Worm (Caenorhabditis elegans) whole organism, mixed stage, embryonic: ENCODE measurements around the gene eef-1B.1.

Experiments
- M03D4.4 ChIP-seq: sonication (generic microtip); optimal IDR thresholded peaks from 2 replicates; lab custom pipeline; 2017; ENCODE audit warnings: mild to moderate bottlenecking, missing genetic modification characterization, missing compliant biosample characterization
- ceh-39 ChIP-seq: fragments of 150-350 bp; optimal IDR thresholded peaks from 2 replicates; lab custom pipeline; 2014; ENCODE audit warnings: missing biosample characterization, missing genetic modification characterization
- ces-1 ChIP-seq: fragments of 150-350 bp; optimal IDR thresholded peaks from 2 replicates; lab custom pipeline; 2014; ENCODE audit warnings: missing biosample characterization, missing genetic modification reagents, missing genetic modification characterization
- cnd-1 ChIP-seq: fragments of 200-800 bp; sonication (Bioruptor generic); optimal IDR thresholded peaks from 2 replicates; lab custom pipeline; 2018; ENCODE audit warnings: mild to moderate bottlenecking, missing genetic modification characterization, missing compliant biosample characterization
- elt-3 ChIP-seq: fragments of 150-350 bp; optimal IDR thresholded peaks from 2 replicates; lab custom pipeline; 2014; ENCODE audit warnings: missing biosample characterization, missing genetic modification characterization
- lin-13 ChIP-seq: fragments of 150-350 bp; optimal IDR thresholded peaks from 2 replicates; lab custom pipeline; 2014; ENCODE audit warnings: missing biosample characterization, missing genetic modification characterization
- lsy-2 ChIP-seq: fragments of 150-350 bp; optimal IDR thresholded peaks from 2 replicates; lab custom pipeline; 2014; ENCODE audit warnings: missing biosample characterization, missing genetic modification characterization
- nhr-2 ChIP-seq: fragments of 150-350 bp; optimal IDR thresholded peaks from 2 replicates; lab custom pipeline; 2014; ENCODE audit warnings: missing biosample characterization, missing genetic modification characterization
- nhr-76 ChIP-seq: sonication (generic microtip); optimal IDR thresholded peaks from 2 replicates; lab custom pipeline; 2017; ENCODE audit warnings: missing biosample characterization, missing genetic modification characterization
- pha-4 ChIP-seq: fragments of 150-350 bp; optimal IDR thresholded peaks from 2 replicates; lab custom pipeline; 2018; ENCODE audit warnings: missing biosample characterization, missing genetic modification reagents, missing genetic modification characterization
- sptf-1 ChIP-seq: sonication (generic microtip); optimal IDR thresholded peaks from 2 replicates; lab custom pipeline; 2017; ENCODE audit warnings: mild to moderate bottlenecking, missing genetic modification characterization, moderate library complexity, missing compliant biosample characterization
- tbx-8 ChIP-seq: fragments of 200-800 bp; sonication (Bioruptor generic); optimal IDR thresholded peaks from 2 replicates; lab custom pipeline; 2018; ENCODE audit warnings: mild to moderate bottlenecking, missing genetic modification characterization, moderate library complexity, missing compliant biosample characterization
- zip-8 ChIP-seq: fragments of 150-350 bp; optimal IDR thresholded peaks from 2 replicates; lab custom pipeline; 2014; ENCODE audit warnings: missing biosample characterization, missing genetic modification characterization

The eef-1B.1 gene

DNA sequence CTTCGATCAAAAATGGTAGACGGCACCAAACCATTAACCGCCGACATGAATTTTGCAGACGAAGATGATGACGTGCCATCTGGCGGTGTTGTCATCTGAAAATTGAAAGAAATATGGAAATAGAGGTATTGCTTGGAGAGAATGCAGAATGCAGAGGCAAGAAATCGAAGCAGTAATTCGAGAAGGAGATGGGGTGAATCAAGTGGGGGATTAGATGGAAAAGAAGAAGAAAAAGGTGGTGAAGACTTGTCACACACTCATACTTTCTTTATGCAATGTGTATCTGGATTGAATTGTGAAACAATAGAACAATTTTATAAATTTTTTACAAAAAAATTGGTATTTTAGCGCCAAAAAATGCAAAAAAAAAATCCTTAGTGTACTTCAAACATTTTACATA is 48.4 kb downstream of the eef-1B.1 start, which contains the start of gene tag-250:
Gene tag-250, minus strand, starts transcription at position 101 of the 400 bp plus-strand sequence.
- TF ChIP-seq nhr-76 (tag; lab: Kevin White, UChicago) (no peak), zip-8 (no peak), nhr-2 (tag; lab: Kevin White, UChicago) (no peak), elt-3 (no peak), cnd-1 (tag; lab: Kevin White, UChicago) (no peak), lin-13 (tag; lab: Kevin White, UChicago) (no peak), M03D4.4 (no peak), pha-4 (tag; lab: Kevin White, UChicago) (no peak), tbx-8 (GFP tag; lab: Kevin White, UChicago) (no peak), sptf-1 (tag; lab: Kevin White, UChicago) (no peak), ces-1 (GFP tag; lab: Kevin White, UChicago) (no peak), ceh-39 (no peak), lsy-2 (tag; lab: Kevin White, UChicago) (no peak)
